Worm (Caenorhabditis elegans) whole organism, young adult: ENCODE data around the gene T25C12.3.

Source experiments
- B0261.1 ChIP-seq: sonication (generic microtip); optimal IDR thresholded peaks from 2 replicates; lab custom pipeline; 2016; ENCODE audit warnings: mild to moderate bottlenecking, missing genetic modification characterization, moderate library complexity, missing compliant biosample characterization
- F23B12.7 ChIP-seq: sonication (generic microtip); optimal IDR thresholded peaks from 2 replicates; lab custom pipeline; 2017; ENCODE audit warnings: missing genetic modification characterization, mild to moderate bottlenecking, missing compliant biosample characterization, antibody characterized with exemption, moderate library complexity; ENCODE audit not compliant: insufficient read depth
- F37B4.10 ChIP-seq: fragments of 200-800 bp; sonication (Bioruptor generic); IDR thresholded peaks from 2 replicates; pipeline ENCODE4 v1.3.6; 2022; ENCODE audit warnings: missing genetic modification characterization, missing compliant biosample characterization
- F49E8.2 ChIP-seq: sonication (generic microtip); optimal IDR thresholded peaks from 3 replicates; lab custom pipeline; 2017; ENCODE audit warnings: missing genetic modification characterization, mild to moderate bottlenecking, missing compliant biosample characterization, antibody characterized with exemption, moderate library complexity; ENCODE audit not compliant: insufficient read depth
- F52B5.7 ChIP-seq: sonication (generic microtip); optimal IDR thresholded peaks from 2 replicates; lab custom pipeline; 2016; ENCODE audit warnings: mild to moderate bottlenecking, missing genetic modification characterization, missing compliant biosample characterization
- Y53G8AR.9 ChIP-seq: fragments of 200-800 bp; sonication (Bioruptor generic); conservative IDR thresholded peaks from 2 replicates; pipeline ENCODE4 v1.3.6; 2022; ENCODE audit warnings: missing genetic modification reagents, missing genetic modification characterization, missing compliant biosample characterization
- Y56A3A.18 ChIP-seq: fragments of 200-800 bp; sonication (Bioruptor generic); IDR thresholded peaks from 2 replicates; pipeline ENCODE4 v1.3.6; 2022; ENCODE audit warnings: missing genetic modification reagents, missing genetic modification characterization, missing compliant biosample characterization
- Y67H2A.10 ChIP-seq: fragments of 200-800 bp; sonication (Bioruptor generic); conservative IDR thresholded peaks from 2 replicates; pipeline ENCODE4 v1.3.6; 2022; ENCODE audit warnings: missing genetic modification reagents, missing genetic modification characterization, missing compliant biosample characterization
- ZK185.1 ChIP-seq: sonication (generic microtip); optimal IDR thresholded peaks from 2 replicates; lab custom pipeline; 2016; ENCODE audit warnings: mild to moderate bottlenecking, missing genetic modification characterization, missing compliant biosample characterization; ENCODE audit not compliant: poor library complexity, severe bottlenecking
- athp-1 ChIP-seq: sonication (generic microtip); optimal IDR thresholded peaks from 2 replicates; lab custom pipeline; 2017; ENCODE audit warnings: mild to moderate bottlenecking, missing genetic modification characterization, missing compliant biosample characterization
- attf-3 ChIP-seq: fragments of 200-800 bp; sonication (Bioruptor generic); conservative IDR thresholded peaks from 2 replicates; pipeline ENCODE4 v1.3.6; 2022; ENCODE audit warnings: missing genetic modification reagents, missing genetic modification characterization, missing compliant biosample characterization
- bed-1 ChIP-seq: fragments of 200-800 bp; sonication (Bioruptor generic); IDR thresholded peaks from 2 replicates; pipeline ENCODE4 v1.3.6; 2022; ENCODE audit warnings: missing genetic modification reagents, missing genetic modification characterization, missing compliant biosample characterization
- ceh-79 ChIP-seq: sonication (generic microtip); optimal IDR thresholded peaks from 2 replicates; lab custom pipeline; 2017; ENCODE audit warnings: mild to moderate bottlenecking, missing genetic modification characterization, missing compliant biosample characterization
- ceh-91 ChIP-seq: fragments of 200-800 bp; sonication (Bioruptor generic); IDR thresholded peaks from 2 replicates; pipeline ENCODE4 v1.3.6; 2022; ENCODE audit warnings: missing genetic modification reagents, missing genetic modification characterization, missing compliant biosample characterization
- chd-7 ChIP-seq: sonication (generic microtip); optimal IDR thresholded peaks from 2 replicates; lab custom pipeline; 2016; ENCODE audit warnings: mild to moderate bottlenecking, missing genetic modification characterization, moderate library complexity, missing compliant biosample characterization
- die-1 ChIP-seq: sonication (generic microtip); optimal IDR thresholded peaks from 2 replicates; lab custom pipeline; 2016; ENCODE audit warnings: missing genotype, mild to moderate bottlenecking, missing genetic modification characterization, missing compliant biosample characterization
- dox-1 ChIP-seq: fragments of 200-800 bp; sonication (Bioruptor generic); IDR thresholded peaks from 2 replicates; pipeline ENCODE4 v1.3.6; 2022; ENCODE audit warnings: missing genetic modification reagents, missing genetic modification characterization, missing compliant biosample characterization
- efl-1 ChIP-seq: fragments of 150-350 bp; optimal IDR thresholded peaks from 2 replicates; lab custom pipeline; 2014; ENCODE audit warnings: missing biosample characterization, missing genetic modification reagents, missing genetic modification characterization
- egl-18 ChIP-seq: fragments of 200-800 bp; sonication (Bioruptor generic); IDR thresholded peaks from 2 replicates; pipeline ENCODE4 v1.3.6; 2022; ENCODE audit warnings: missing genetic modification reagents, missing genetic modification characterization, missing compliant biosample characterization
- egrh-3 ChIP-seq: fragments of 200-800 bp; sonication (Bioruptor generic); IDR thresholded peaks from 2 replicates; pipeline ENCODE4 v1.3.6; 2022; ENCODE audit warnings: missing genetic modification reagents, missing genetic modification characterization, missing compliant biosample characterization
- hlh-12 ChIP-seq: sonication (generic microtip); optimal IDR thresholded peaks from 2 replicates; lab custom pipeline; 2016; ENCODE audit warnings: missing genetic modification characterization, missing compliant biosample characterization
- hlh-26 ChIP-seq: fragments of 200-800 bp; sonication (Bioruptor generic); conservative IDR thresholded peaks from 2 replicates; pipeline ENCODE4 v1.3.6; 2022; ENCODE audit warnings: missing genetic modification reagents, missing genetic modification characterization, missing compliant biosample characterization
- hsf-1 ChIP-seq: fragments of 200-800 bp; sonication (Bioruptor generic); IDR thresholded peaks from 2 replicates; pipeline ENCODE4 v1.3.6; 2022; ENCODE audit warnings: missing genetic modification reagents, missing genetic modification characterization, missing compliant biosample characterization
- let-526 ChIP-seq: fragments of 200-800 bp; sonication (Bioruptor generic); IDR thresholded peaks from 2 replicates; pipeline ENCODE4 v1.3.6; 2022; ENCODE audit warnings: missing genetic modification reagents, missing genetic modification characterization, missing compliant biosample characterization
- lin-26 ChIP-seq: fragments of 200-800 bp; sonication (Bioruptor generic); IDR thresholded peaks from 2 replicates; pipeline ENCODE4 v1.3.6; 2022; ENCODE audit warnings: missing genetic modification reagents, missing genetic modification characterization, missing compliant biosample characterization
- lsy-27 ChIP-seq: sonication (generic microtip); optimal IDR thresholded peaks from 2 replicates; lab custom pipeline; 2017; ENCODE audit warnings: missing genetic modification characterization, mild to moderate bottlenecking, missing compliant biosample characterization, antibody characterized with exemption, missing genotype, borderline replicate concordance; ENCODE audit not compliant: insufficient read depth
- madf-6 ChIP-seq: fragments of 200-800 bp; sonication (Bioruptor generic); IDR thresholded peaks from 2 replicates; pipeline ENCODE4 v1.3.6; 2022; ENCODE audit warnings: missing genetic modification reagents, missing genetic modification characterization, missing compliant biosample characterization
- mcd-1 ChIP-seq: fragments of 200-800 bp; sonication (Bioruptor generic); IDR thresholded peaks from 2 replicates; pipeline ENCODE4 v1.3.6; 2022; ENCODE audit warnings: missing genetic modification reagents, missing genetic modification characterization, missing compliant biosample characterization
- nhr-27 ChIP-seq: fragments of 200-800 bp; sonication (Bioruptor generic); optimal IDR thresholded peaks from 2 replicates; lab custom pipeline; 2018; ENCODE audit warnings: mild to moderate bottlenecking, missing genetic modification characterization, moderate library complexity, missing compliant biosample characterization
- nhr-80 ChIP-seq: sonication (generic microtip); optimal IDR thresholded peaks from 2 replicates; lab custom pipeline; 2016; ENCODE audit warnings: missing genetic modification characterization, missing compliant biosample characterization
- nhr-90 ChIP-seq: sonication (generic microtip); optimal IDR thresholded peaks from 2 replicates; lab custom pipeline; 2016; ENCODE audit warnings: missing genotype, mild to moderate bottlenecking, missing genetic modification characterization, missing compliant biosample characterization
- rcor-1 ChIP-seq: fragments of 200-800 bp; sonication (Bioruptor generic); IDR thresholded peaks from 2 replicates; pipeline ENCODE4 v1.3.6; 2022; ENCODE audit warnings: missing genetic modification reagents, missing genetic modification characterization, missing compliant biosample characterization
- rec-8 ChIP-seq, 2 experiments: sonication (generic microtip); optimal IDR thresholded peaks; 2 replicates each; lab custom pipeline; 2016; ENCODE audit warnings: mild to moderate bottlenecking in 2 of 2, missing genetic modification characterization in 2 of 2, missing genetic modification reagents in 2 of 2, missing genotype in 2 of 2, missing biosample characterization in 1 of 2, missing compliant biosample characterization in 1 of 2, moderate library complexity in 1 of 2
- repo-1 ChIP-seq: sonication (generic microtip); optimal IDR thresholded peaks from 2 replicates; lab custom pipeline; 2017; ENCODE audit warnings: mild to moderate bottlenecking, missing genetic modification characterization, missing compliant biosample characterization
- snpc-4 ChIP-seq, 5 experiments: fragments of 150-350 bp in 1 of 5; sonication (generic microtip) in 4 of 5; optimal IDR thresholded peaks; 2 replicates each; lab custom pipeline; 2014 to 2018; ENCODE audit warnings: missing genetic modification characterization in 5 of 5, missing biosample characterization in 3 of 5, antibody characterized with exemption in 2 of 5, mild to moderate bottlenecking in 2 of 5, missing compliant biosample characterization in 2 of 5, missing genotype in 2 of 5, moderate library complexity in 2 of 5, missing genetic modification reagents in 1 of 5
- sptf-2 ChIP-seq: fragments of 200-800 bp; sonication (Bioruptor generic); optimal IDR thresholded peaks from 2 replicates; lab custom pipeline; 2018; ENCODE audit warnings: mild to moderate bottlenecking, missing genetic modification characterization, missing compliant biosample characterization
- unc-130 ChIP-seq: sonication (generic microtip); optimal IDR thresholded peaks from 2 replicates; lab custom pipeline; 2016; ENCODE audit warnings: missing genetic modification reagents, missing genetic modification characterization, missing compliant biosample characterization
- zfh-2 ChIP-seq: fragments of 200-800 bp; sonication (Bioruptor generic); conservative IDR thresholded peaks from 2 replicates; pipeline ENCODE4 v1.3.6; 2022; ENCODE audit warnings: missing genetic modification reagents, missing genetic modification characterization, missing compliant biosample characterization
- ztf-18 ChIP-seq: sonication (generic microtip); optimal IDR thresholded peaks from 2 replicates; lab custom pipeline; 2016; ENCODE audit warnings: missing genotype, mild to moderate bottlenecking, missing genetic modification characterization, missing compliant biosample characterization
- ztf-26 ChIP-seq: sonication (generic microtip); optimal IDR thresholded peaks from 2 replicates; lab custom pipeline; 2017; ENCODE audit warnings: missing genetic modification characterization, missing compliant biosample characterization

T25C12.3 gene

DNA sequence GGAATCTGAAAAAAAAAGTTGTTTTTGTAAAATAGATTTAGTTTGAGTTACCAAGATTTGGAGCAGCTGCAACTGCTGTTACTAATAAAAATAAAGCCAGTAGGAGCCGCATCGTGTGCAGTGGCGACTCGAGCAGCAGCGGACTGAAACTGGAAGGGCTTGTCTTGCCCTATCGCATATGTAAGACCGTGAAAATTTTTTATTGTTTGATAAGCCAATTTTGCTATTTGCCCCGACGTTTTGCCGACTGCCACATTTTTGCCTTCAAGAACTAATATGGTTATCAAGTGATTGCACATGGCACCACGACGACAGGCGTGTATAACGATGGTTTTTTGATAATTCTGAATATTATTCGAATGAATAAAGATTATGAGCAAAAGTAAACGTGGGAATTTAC lies at the start of gene T25C12.3:
Gene T25C12.3, minus strand, starts transcription at position 262 of the 400 bp plus-strand sequence.
- TF ChIP-seq dox-1 (GFP tag; lab: Robert Waterston, UW): 0 out of 2 replicates have a peak, but pooled peaks have one; percentile 28
- TF ChIP-seq nhr-80 (tag; lab: Kevin White, UChicago): peak; percentile 85
- TF ChIP-seq ceh-79: no peak

DNA sequence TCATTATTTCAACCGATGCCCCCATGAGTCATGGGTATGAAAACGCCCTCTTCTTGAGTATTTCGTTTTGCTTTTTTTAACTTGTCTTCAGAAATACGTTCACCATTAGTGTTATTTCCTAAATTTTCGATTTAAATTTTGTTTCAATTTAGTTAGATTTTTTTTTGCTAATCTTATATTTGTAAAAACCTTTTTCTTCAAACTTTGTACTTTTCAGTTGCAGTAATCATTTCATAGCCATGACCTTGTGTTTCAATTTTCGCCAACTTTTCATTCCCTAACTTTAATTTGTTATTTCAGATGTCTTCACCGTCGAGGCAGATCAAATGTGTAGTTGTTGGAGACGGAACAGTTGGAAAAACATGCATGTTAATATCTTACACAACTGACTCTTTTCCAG lies 48.5 kb upstream of the T25C12.3 start, which contains the start of gene mig-2:
Gene mig-2, plus strand, starts transcription at position 301 of the 400 bp plus-strand sequence.
- no peak for TF ChIP-seq nhr-80 (tag; lab: Kevin White, UChicago)
- no peak for TF ChIP-seq F37B4.10 (GFP tag; lab: Robert Waterston, UW)
- TF ChIP-seq efl-1 (GFP tag; lab: Kevin White, UChicago): no peak
- no peak for TF ChIP-seq nhr-27
- no peak for TF ChIP-seq nhr-90 (tag; lab: Kevin White, UChicago)
- TF ChIP-seq B0261.1 (tag; lab: Kevin White, UChicago): no peak
- no peak for TF ChIP-seq madf-6 (GFP tag; lab: Robert Waterston, UW)
- no peak for TF ChIP-seq athp-1 (tag; lab: Kevin White, UChicago)
- TF ChIP-seq sptf-2 (GFP tag; lab: Kevin White, UChicago): no peak
- no peak for TF ChIP-seq repo-1 (tag; lab: Kevin White, UChicago)
- no peak for TF ChIP-seq F52B5.7
- TF ChIP-seq zfh-2 (GFP tag; lab: Robert Waterston, UW): no peak
- no peak for TF ChIP-seq chd-7 (tag; lab: Kevin White, UChicago)
- no peak for TF ChIP-seq ztf-26 (tag; lab: Kevin White, UChicago)
- TF ChIP-seq hlh-26 (GFP tag; lab: Robert Waterston, UW): no peak
- TF ChIP-seq lsy-27 (tag; lab: Kevin White, UChicago): no peak
- TF ChIP-seq ceh-91: no peak
- no peak for TF ChIP-seq hsf-1 (GFP tag; lab: Robert Waterston, UW)
- TF ChIP-seq lin-26: no peak
- no peak for TF ChIP-seq F49E8.2 (tag; lab: Kevin White, UChicago)

DNA sequence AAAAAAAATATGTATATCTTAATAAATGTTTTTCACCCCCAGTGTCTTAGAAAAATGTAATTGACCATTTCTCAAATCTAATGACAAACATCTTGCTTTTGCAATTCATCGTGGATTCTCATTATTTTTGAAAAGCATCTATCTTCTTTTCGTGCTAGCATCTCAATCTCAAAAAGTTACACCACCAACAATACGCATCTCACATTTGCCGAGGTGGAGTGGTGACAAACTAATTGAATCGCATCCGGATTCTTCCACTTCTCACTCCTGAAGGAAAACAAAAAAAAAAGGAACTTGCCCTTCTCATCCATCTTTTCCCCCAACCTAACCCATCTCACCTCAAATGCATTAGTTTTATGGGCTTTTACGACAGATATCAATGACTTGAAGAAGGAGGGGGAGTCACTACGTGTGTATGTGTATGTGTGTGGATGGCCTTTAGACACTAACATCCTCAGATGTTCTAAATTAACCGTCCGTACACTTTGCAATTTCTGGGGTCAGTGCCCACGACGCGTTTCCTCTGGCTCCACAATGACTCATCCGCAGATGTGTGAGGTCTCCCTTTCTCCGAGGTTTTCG lies 47.7 kb upstream of the T25C12.3 start:
- TF ChIP-seq Y67H2A.10 (GFP tag; lab: Robert Waterston, UW) (no peak), egl-18 (GFP tag; lab: Robert Waterston, UW) (no peak), bed-1 (no peak), unc-130 (no peak), hlh-12 (tag; lab: Kevin White, UChicago) (no peak), egrh-3 (GFP tag; lab: Robert Waterston, UW) (no peak)

DNA sequence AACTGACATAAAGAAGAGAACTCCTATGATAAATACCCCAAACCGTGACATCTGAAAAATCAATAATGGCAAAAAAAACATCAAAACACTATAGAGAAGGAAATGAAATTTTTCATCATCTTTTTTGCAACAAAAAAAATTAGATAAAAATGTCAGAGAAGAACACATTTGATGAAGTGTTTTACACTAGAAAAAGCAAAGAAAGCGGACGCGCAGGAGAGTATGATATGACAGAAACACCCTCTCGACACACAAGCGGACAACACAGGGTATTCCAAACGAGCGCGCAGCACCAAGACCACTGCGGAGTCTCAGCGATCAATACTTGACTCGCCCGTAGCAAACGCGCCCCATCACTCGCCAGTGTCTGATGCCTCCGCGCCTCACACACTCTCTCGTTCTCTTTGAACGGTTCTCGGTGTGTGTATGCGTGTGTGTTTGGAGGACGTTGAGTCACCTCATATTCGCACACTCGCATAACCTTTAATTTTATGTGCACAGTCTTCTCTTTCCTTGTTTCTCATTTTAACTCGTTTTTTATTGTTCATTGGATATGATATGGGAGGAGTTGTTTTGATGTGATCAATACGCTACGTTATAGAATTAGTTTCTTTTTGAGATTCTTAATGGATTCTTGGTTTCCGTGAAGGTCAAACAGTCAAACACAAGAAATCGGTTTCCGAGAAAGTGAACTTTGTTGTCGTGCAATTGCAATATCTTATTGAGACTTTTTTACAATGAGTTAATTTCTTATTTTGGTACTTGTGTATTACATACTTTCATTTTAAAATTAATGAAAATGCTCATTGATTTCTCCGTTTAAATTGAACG lies 46.9 kb upstream of the T25C12.3 start, which contains the start of gene selt-1.1:
Gene selt-1.1, minus strand, starts transcription at position 51 of the 831 bp plus-strand sequence.
- no peak for TF ChIP-seq rec-8 (tag; optimal IDR thresholded peaks at IDR 0.05; lab: Kevin White, UChicago)
- TF ChIP-seq efl-1 (GFP tag; lab: Kevin White, UChicago): no peak
- no peak for TF ChIP-seq let-526 (GFP tag; lab: Robert Waterston, UW)
- TF ChIP-seq mcd-1 (GFP tag; lab: Robert Waterston, UW): no peak; the same call in 1 of the 2 replicates
- peak; percentile 56; the same call in 1 of the 2 replicates for TF ChIP-seq rcor-1
- 0 out of 2 replicates have a peak, but pooled peaks have one; percentile 27 for TF ChIP-seq Y56A3A.18 (GFP tag; lab: Robert Waterston, UW)
- peak; percentile 8 for TF ChIP-seq chd-7 (tag; lab: Kevin White, UChicago)
- TF ChIP-seq F23B12.7: peak; percentile 5
- no peak for TF ChIP-seq hlh-26 (GFP tag; lab: Robert Waterston, UW)
- no peak for TF ChIP-seq die-1 (tag; lab: Kevin White, UChicago)
- peak; percentile 46 for TF ChIP-seq ZK185.1 (tag; lab: Kevin White, UChicago)
- peak; percentile 16 for TF ChIP-seq ztf-18 (tag; lab: Kevin White, UChicago)
- no peak for TF ChIP-seq attf-3 (GFP tag; lab: Robert Waterston, UW)
- no peak for TF ChIP-seq Y53G8AR.9 (GFP tag; lab: Robert Waterston, UW)
- no peak for TF ChIP-seq snpc-4 (GFP tag; optimal IDR thresholded peaks at IDR 0.05; lab: Kevin White, UChicago)
- TF ChIP-seq snpc-4 (tag; optimal IDR thresholded peaks at IDR 0.05; lab: Kevin White, UChicago): peak in 1 of 4 experiments; percentile 40
